Worm (Caenorhabditis elegans) whole organism, early embryonic: ENCODE measurements around the gene epg-9.

Source experiments
- B0310.2 ChIP-seq: sonication (generic microtip); optimal IDR thresholded peaks from 2 replicates; lab custom pipeline; 2016; ENCODE audit warnings: mild to moderate bottlenecking, missing genetic modification characterization, missing compliant biosample characterization
- F13C5.2 ChIP-seq: sonication (generic microtip); optimal IDR thresholded peaks from 2 replicates; lab custom pipeline; 2017; ENCODE audit warnings: mild to moderate bottlenecking, missing genetic modification characterization, inconsistent platforms, missing compliant biosample characterization
- ama-1 ChIP-seq: fragments of 150-350 bp; optimal IDR thresholded peaks from 2 replicates; lab custom pipeline; 2014
- ceh-36 ChIP-seq: sonication (generic microtip); optimal IDR thresholded peaks from 2 replicates; lab custom pipeline; 2016; ENCODE audit warnings: missing genetic modification characterization, inconsistent platforms, missing compliant biosample characterization
- ets-7 ChIP-seq: sonication (generic microtip); optimal IDR thresholded peaks from 2 replicates; lab custom pipeline; 2016; ENCODE audit warnings: missing genotype, missing genetic modification characterization, missing compliant biosample characterization
- hmbx-1 ChIP-seq: sonication (generic microtip); optimal IDR thresholded peaks from 2 replicates; lab custom pipeline; 2016; ENCODE audit warnings: mild to moderate bottlenecking, missing genetic modification characterization, missing compliant biosample characterization
- hmg-4 ChIP-seq: fragments of 200-800 bp; sonication (Bioruptor generic); optimal IDR thresholded peaks from 2 replicates; lab custom pipeline; 2018; ENCODE audit warnings: mild to moderate bottlenecking, missing genetic modification characterization, missing compliant biosample characterization
- hnd-1 ChIP-seq: sonication (generic microtip); optimal IDR thresholded peaks from 2 replicates; lab custom pipeline; 2016; ENCODE audit warnings: missing genetic modification characterization, missing compliant biosample characterization
- tbx-11 ChIP-seq: fragments of 200-800 bp; sonication (Bioruptor generic); IDR thresholded peaks from 2 replicates; pipeline ENCODE4 v1.3.6; 2022; ENCODE audit warnings: missing genetic modification characterization, missing compliant biosample characterization

DNA sequence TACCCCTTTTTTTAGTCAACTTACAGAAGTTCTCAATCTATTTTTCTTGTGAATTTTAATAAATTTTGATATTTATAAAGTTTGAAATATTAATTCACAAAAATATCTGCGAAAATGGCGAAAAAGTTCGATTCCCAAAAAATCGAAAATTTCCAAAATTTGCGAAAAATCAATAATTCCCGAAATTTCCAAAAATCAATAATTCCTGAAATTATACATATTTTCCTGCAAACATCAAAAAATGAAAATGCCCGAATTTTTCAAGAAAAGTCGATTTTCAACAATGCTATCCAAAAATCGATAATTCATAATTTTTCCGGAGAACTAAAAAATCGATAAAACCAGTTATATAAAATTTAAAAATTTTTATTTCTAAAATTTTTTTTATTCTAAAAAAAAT lies 49.1 kb downstream of the epg-9 start:
- no peak for TF ChIP-seq ama-1
- no peak for TF ChIP-seq ets-7 (tag; lab: Kevin White, UChicago)
- TF ChIP-seq F13C5.2 (tag; lab: Kevin White, UChicago) = no peak
- TF ChIP-seq hmg-4 (GFP tag; lab: Kevin White, UChicago) = no peak
- no peak for TF ChIP-seq ceh-36 (tag; lab: Kevin White, UChicago)
- no peak for TF ChIP-seq B0310.2 (tag; lab: Kevin White, UChicago)
- no peak for TF ChIP-seq hnd-1 (tag; lab: Kevin White, UChicago)
- TF ChIP-seq hmbx-1 = no peak
- no peak for TF ChIP-seq tbx-11 (GFP tag; lab: Robert Waterston, UW)
